Worm (Caenorhabditis elegans) whole organism, L2 larva: ENCODE data around the gene spp-13.
A peak's percentile ranks its signal among the peaks of the same experiment; 100 is the strongest.
"Not testable (repeated sequence)": the region's sequence is repeated elsewhere in the genome, so short reads cannot be mapped to it uniquely, and the experiment has no call there.

Experiments
- C34F6.9 ChIP-seq: fragments of 150-350 bp; optimal IDR thresholded peaks from 2 replicates; lab custom pipeline; 2014; ENCODE audit warnings: missing biosample characterization, missing genetic modification characterization
- F13H6.1 ChIP-seq: sonication (generic microtip); optimal IDR thresholded peaks from 2 replicates; lab custom pipeline; 2016; ENCODE audit warnings: missing genetic modification characterization, missing compliant biosample characterization
- R02D3.7 ChIP-seq: fragments of 150-350 bp; optimal IDR thresholded peaks from 2 replicates; lab custom pipeline; 2014; ENCODE audit warnings: missing biosample characterization, missing genetic modification characterization
- alr-1 ChIP-seq: fragments of 150-350 bp; optimal IDR thresholded peaks from 2 replicates; lab custom pipeline; 2014; ENCODE audit warnings: missing biosample characterization, missing genetic modification characterization
- aly-2 ChIP-seq: fragments of 150-350 bp; optimal IDR thresholded peaks from 2 replicates; lab custom pipeline; 2014; ENCODE audit warnings: missing biosample characterization, missing genetic modification characterization
- ama-1 ChIP-seq: fragments of 150-350 bp; optimal IDR thresholded peaks from 2 replicates; lab custom pipeline; 2018; ENCODE audit warnings: inconsistent platforms
- blmp-1 ChIP-seq: sonication (generic microtip); optimal IDR thresholded peaks from 2 replicates; lab custom pipeline; 2017; ENCODE audit warnings: missing genetic modification characterization, mild to moderate bottlenecking, missing compliant biosample characterization, antibody characterized with exemption, moderate library complexity; ENCODE audit not compliant: insufficient read depth
- ceh-16 ChIP-seq: fragments of 150-350 bp; optimal IDR thresholded peaks from 2 replicates; lab custom pipeline; 2014; ENCODE audit warnings: missing biosample characterization, missing genetic modification characterization
- ceh-82 ChIP-seq: fragments of 150-350 bp; optimal IDR thresholded peaks from 2 replicates; lab custom pipeline; 2014; ENCODE audit warnings: missing biosample characterization, missing genetic modification characterization
- dmd-4 ChIP-seq: sonication (generic microtip); optimal IDR thresholded peaks from 2 replicates; lab custom pipeline; 2017; ENCODE audit warnings: missing biosample characterization, missing genetic modification characterization
- egl-27 ChIP-seq: sonication (generic microtip); optimal IDR thresholded peaks from 3 replicates; lab custom pipeline; 2017; ENCODE audit warnings: missing biosample characterization, missing genetic modification reagents, missing genetic modification characterization
- elt-1 ChIP-seq: fragments of 150-350 bp; optimal IDR thresholded peaks from 2 replicates; lab custom pipeline; 2014; ENCODE audit warnings: missing biosample characterization, missing genetic modification characterization
- fos-1 ChIP-seq: fragments of 150-350 bp; optimal IDR thresholded peaks from 2 replicates; lab custom pipeline; 2014; ENCODE audit warnings: missing biosample characterization, missing genetic modification characterization
- lin-11 ChIP-seq: fragments of 150-350 bp; sonication (generic microtip); optimal IDR thresholded peaks from 2 replicates; lab custom pipeline; 2014; ENCODE audit warnings: missing biosample characterization, missing genetic modification characterization, inconsistent platforms, mixed read lengths
- lin-13 ChIP-seq: fragments of 150-350 bp; optimal IDR thresholded peaks from 2 replicates; lab custom pipeline; 2014; ENCODE audit warnings: missing biosample characterization, missing genetic modification reagents, missing genetic modification characterization
- lin-39 ChIP-seq: fragments of 150-350 bp; optimal IDR thresholded peaks from 2 replicates; lab custom pipeline; 2014; ENCODE audit warnings: missing biosample characterization, missing genetic modification reagents, missing genetic modification characterization
- lsy-2 ChIP-seq, 2 experiments: fragments of 150-350 bp in 1 of 2; sonication (generic microtip) in 1 of 2; optimal IDR thresholded peaks; 2 replicates each; lab custom pipeline; 2014 to 2017; ENCODE audit warnings: missing biosample characterization in 2 of 2, missing genetic modification characterization in 2 of 2
- mab-5 ChIP-seq: fragments of 150-350 bp; optimal IDR thresholded peaks from 2 replicates; lab custom pipeline; 2014; ENCODE audit warnings: missing biosample characterization, missing genetic modification characterization
- mbf-1 ChIP-seq: sonication (generic microtip); optimal IDR thresholded peaks from 2 replicates; lab custom pipeline; 2017; ENCODE audit warnings: missing biosample characterization, missing genetic modification characterization
- nhr-10 ChIP-seq: sonication (generic microtip); optimal IDR thresholded peaks from 2 replicates; lab custom pipeline; 2017; ENCODE audit warnings: missing biosample characterization, missing genetic modification characterization
- nhr-21 ChIP-seq: fragments of 150-350 bp; optimal IDR thresholded peaks from 2 replicates; lab custom pipeline; 2014; ENCODE audit warnings: missing biosample characterization, missing genetic modification characterization
- nhr-237 ChIP-seq: fragments of 150-350 bp; optimal IDR thresholded peaks from 2 replicates; lab custom pipeline; 2014; ENCODE audit warnings: missing biosample characterization, missing genetic modification characterization
- nhr-25 ChIP-seq: fragments of 150-350 bp; sonication (generic microtip); optimal IDR thresholded peaks from 3 replicates; lab custom pipeline; 2014; ENCODE audit warnings: missing biosample characterization, missing genetic modification characterization
- nhr-77 ChIP-seq: fragments of 150-350 bp; optimal IDR thresholded peaks from 2 replicates; lab custom pipeline; 2014; ENCODE audit warnings: missing biosample characterization, missing genetic modification characterization
- peb-1 ChIP-seq: fragments of 150-350 bp; optimal IDR thresholded peaks from 2 replicates; lab custom pipeline; 2014; ENCODE audit warnings: missing biosample characterization, missing genetic modification characterization
- skn-1 ChIP-seq: sonication (generic microtip); optimal IDR thresholded peaks from 2 replicates; lab custom pipeline; 2017; ENCODE audit warnings: missing biosample characterization, missing genetic modification characterization
- sma-3 ChIP-seq: sonication (generic microtip); optimal IDR thresholded peaks from 2 replicates; lab custom pipeline; 2016; ENCODE audit warnings: missing genetic modification reagents, missing genetic modification characterization, missing compliant biosample characterization
- sma-9 ChIP-seq, 2 experiments: fragments of 150-350 bp in 1 of 2; sonication (generic microtip) in 1 of 2; optimal IDR thresholded peaks; 2 replicates each; lab custom pipeline; 2014 to 2016; ENCODE audit warnings: missing genetic modification characterization in 2 of 2, mild to moderate bottlenecking in 1 of 2, missing biosample characterization in 1 of 2, missing compliant biosample characterization in 1 of 2, missing genetic modification reagents in 1 of 2, moderate library complexity in 1 of 2
- unc-39 ChIP-seq: fragments of 150-350 bp; optimal IDR thresholded peaks from 2 replicates; lab custom pipeline; 2014; ENCODE audit warnings: missing biosample characterization, missing genetic modification characterization
- unc-55 ChIP-seq: fragments of 150-350 bp; sonication (generic microtip); optimal IDR thresholded peaks from 3 replicates; lab custom pipeline; 2014; ENCODE audit warnings: missing biosample characterization, missing genetic modification reagents, missing genetic modification characterization
- unc-62 ChIP-seq: fragments of 150-350 bp; optimal IDR thresholded peaks from 2 replicates; lab custom pipeline; 2014; ENCODE audit warnings: missing biosample characterization, missing genetic modification reagents, missing genetic modification characterization
- ztf-11 ChIP-seq: sonication (generic microtip); optimal IDR thresholded peaks from 2 replicates; lab custom pipeline; 2017; ENCODE audit warnings: missing biosample characterization, missing genetic modification characterization

The spp-13 gene

ce11 chrX:8421594-8421993 is 3.3 kb upstream of the spp-13 start:
- TF ChIP-seq nhr-237 (no peak), ceh-82 (tag; lab: Kevin White, UChicago) (no peak), sma-9 (GFP tag; optimal IDR thresholded peaks at IDR 0.05; lab: Kevin White, UChicago) (no peak), sma-9 (tag; optimal IDR thresholded peaks at IDR 0.05; lab: Kevin White, UChicago) (no peak), alr-1 (tag; lab: Kevin White, UChicago) (no peak), F13H6.1 (no peak), ztf-11 (no peak), lin-11 (no peak), nhr-21 (tag; lab: Kevin White, UChicago) (no peak), skn-1 (tag; lab: Kevin White, UChicago) (no peak), nhr-25 (tag; lab: Kevin White, UChicago) (no peak), sma-3 (no peak), lsy-2 (tag; optimal IDR thresholded peaks at IDR 0.05; lab: Kevin White, UChicago) (no peak)
- TF ChIP-seq, all 48 proteins: peak for 0

DNA sequence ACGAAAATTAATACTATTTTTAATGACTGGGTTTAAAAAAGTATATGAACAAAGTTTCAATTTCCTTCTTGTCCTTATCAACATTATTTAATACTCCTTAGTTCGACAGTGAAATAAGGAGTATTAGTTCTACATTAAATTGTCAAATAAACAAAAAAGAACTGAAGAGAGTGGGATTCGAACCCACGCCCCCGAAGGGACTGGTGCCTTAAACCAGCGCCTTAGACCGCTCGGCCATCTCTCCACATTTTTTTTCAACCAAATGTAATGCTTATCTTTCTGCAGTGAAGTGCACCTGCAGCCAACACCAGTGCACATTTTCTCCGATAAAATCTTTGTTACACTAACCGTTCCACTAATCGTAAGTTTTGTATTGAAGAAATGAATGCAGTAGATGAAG is 928 bp upstream of the spp-13 start:
- TF ChIP-seq aly-2 (tag; lab: Kevin White, UChicago) (no peak), sma-9 (GFP tag; optimal IDR thresholded peaks at IDR 0.05; lab: Kevin White, UChicago) (peak; percentile 18), sma-9 (tag; optimal IDR thresholded peaks at IDR 0.05; lab: Kevin White, UChicago) (no peak), ama-1 (lab: Kevin White, UChicago) (no peak), unc-62 (GFP tag; lab: Kevin White, UChicago) (no peak), ceh-16 (no peak)

DNA sequence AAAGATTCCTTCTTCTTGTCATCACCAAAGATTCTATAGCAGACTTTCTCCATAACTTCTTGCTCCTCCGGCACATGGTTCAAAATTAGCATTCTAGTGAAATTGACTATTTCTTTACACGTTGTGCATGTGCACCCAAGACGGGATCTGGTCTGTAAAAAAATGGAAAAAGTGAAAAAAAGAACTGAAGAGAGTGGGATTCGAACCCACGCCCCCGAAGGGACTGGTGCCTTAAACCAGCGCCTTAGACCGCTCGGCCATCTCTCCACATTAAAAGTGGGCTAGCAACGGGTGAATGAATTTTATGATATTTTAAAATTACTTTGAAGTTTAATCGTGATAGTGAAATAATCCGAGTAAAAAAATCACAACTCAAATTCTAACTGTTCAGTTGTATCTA is 597 bp downstream of the spp-13 start:
- TF ChIP-seq lin-39 (tag; lab: Kevin White, UChicago) (no peak), fos-1 (peak; percentile 19)

ce11 chrX:8416819-8417218 is 1.5 kb downstream of the spp-13 start, which contains the start of gene ced-8:
Gene ced-8 (minus strand): TSS chrX:8416919.
- TF ChIP-seq sma-9 (GFP tag; optimal IDR thresholded peaks at IDR 0.05; lab: Kevin White, UChicago) (no peak), sma-9 (tag; optimal IDR thresholded peaks at IDR 0.05; lab: Kevin White, UChicago) (no peak), sma-3 (no peak), peb-1 (tag; lab: Kevin White, UChicago) (no peak), egl-27 (tag; lab: Kevin White, UChicago) (no peak), mab-5 (no peak), F13H6.1 (no peak), lin-13 (GFP tag; lab: Kevin White, UChicago) (no peak), unc-55 (GFP tag; lab: Kevin White, UChicago) (no peak), R02D3.7 (tag; lab: Kevin White, UChicago) (no peak), blmp-1 (tag; lab: Kevin White, UChicago) (no peak), mbf-1 (tag; lab: Kevin White, UChicago) (no peak), aly-2 (tag; lab: Kevin White, UChicago) (no peak), nhr-10 (no peak)
- TF ChIP-seq, all 48 proteins: peak for 0

DNA sequence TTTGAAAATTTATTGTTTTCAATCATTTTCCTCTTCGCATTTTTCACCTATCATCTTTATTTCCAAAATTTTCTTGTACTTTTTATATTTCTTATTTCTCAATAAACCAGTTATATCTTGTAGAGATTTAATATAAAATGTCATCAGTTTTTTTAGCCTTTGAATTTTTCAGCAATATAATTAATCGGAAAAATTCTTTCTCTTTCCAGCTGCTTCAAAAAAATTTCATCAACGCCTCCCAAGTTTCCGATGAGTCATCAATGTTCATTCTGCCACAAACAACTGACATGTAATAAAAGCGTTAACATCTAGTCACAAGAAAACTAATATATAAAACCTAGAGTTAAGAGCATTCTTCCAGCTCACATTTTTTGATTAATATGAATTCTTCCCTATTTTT is 5.2 kb downstream of the spp-13 start, which contains the start of gene F08F1.4:
TSS of gene F08F1.4 (plus strand) at position 301 of the 400 bp plus-strand sequence.
- TF ChIP-seq sma-3 (no peak), unc-39 (tag; lab: Kevin White, UChicago) (no peak), elt-1 (tag; lab: Kevin White, UChicago) (no peak), nhr-77 (tag; lab: Kevin White, UChicago) (no peak), blmp-1 (tag; lab: Kevin White, UChicago) (no peak)

ce11 chrX:8410754-8411153 is 7.6 kb downstream of the spp-13 start, which contains the start of gene F08F1.9:
Gene F08F1.9 (minus strand): TSS chrX:8410854.
- TF ChIP-seq lin-39, dmd-4, C34F6.9 (tag; lab: Kevin White, UChicago): not testable (repeated sequence)
